Worm (Caenorhabditis elegans): ENCODE measurements around the gene hlh-13.
A peak's percentile ranks its signal among the peaks of the same experiment; 100 is the strongest.

DNA sequence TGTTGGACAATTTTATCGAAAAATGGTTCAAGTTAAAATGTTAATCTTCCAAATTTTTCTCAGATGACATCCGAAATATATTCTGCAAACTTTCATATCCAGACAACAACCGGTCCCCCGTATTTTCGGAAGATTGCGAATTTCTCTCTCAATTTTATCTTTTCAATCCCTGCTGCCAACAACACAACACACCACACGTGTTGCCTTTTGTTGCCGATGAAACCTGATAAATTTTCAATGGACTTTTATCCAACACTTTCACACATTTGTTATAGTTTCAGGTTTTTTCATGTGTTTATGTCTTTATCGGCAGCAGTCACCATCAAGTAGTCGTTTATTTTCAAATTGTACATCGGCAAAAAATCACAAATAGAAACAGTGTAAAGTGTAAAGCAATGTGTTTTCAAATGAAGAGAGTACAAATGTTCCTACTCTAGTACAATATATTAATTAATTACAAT lies 2.8 kb upstream of the hlh-13 start:
- no peak for TF ChIP-seq nhr-12 (tag; optimal IDR thresholded peaks at IDR 0.05)
- no peak for TF ChIP-seq ceh-28 (tag; optimal IDR thresholded peaks at IDR 0.05)
- TF ChIP-seq jun-1 (tag; optimal IDR thresholded peaks at IDR 0.05) = no peak
- no peak for TF ChIP-seq daf-12 (tag; optimal IDR thresholded peaks at IDR 0.05)
- TF ChIP-seq mml-1 (tag; optimal IDR thresholded peaks at IDR 0.05) = no peak
- no peak for TF ChIP-seq nhr-28 (tag; optimal IDR thresholded peaks at IDR 0.05)
- TF ChIP-seq pha-4 (tag; optimal IDR thresholded peaks at IDR 0.05) = peak; percentile 17
- no peak for TF ChIP-seq unc-62 (GFP tag; optimal IDR thresholded peaks at IDR 0.05)
- TF ChIP-seq ceh-82 (tag; optimal IDR thresholded peaks at IDR 0.05) = no peak
- no peak for TF ChIP-seq sea-2 (GFP tag; optimal IDR thresholded peaks at IDR 0.05)

Measured in whole organism, L3 larva.